Fruit fly (Drosophila melanogaster): ENCODE data around the gene Zasp66.

DNA sequence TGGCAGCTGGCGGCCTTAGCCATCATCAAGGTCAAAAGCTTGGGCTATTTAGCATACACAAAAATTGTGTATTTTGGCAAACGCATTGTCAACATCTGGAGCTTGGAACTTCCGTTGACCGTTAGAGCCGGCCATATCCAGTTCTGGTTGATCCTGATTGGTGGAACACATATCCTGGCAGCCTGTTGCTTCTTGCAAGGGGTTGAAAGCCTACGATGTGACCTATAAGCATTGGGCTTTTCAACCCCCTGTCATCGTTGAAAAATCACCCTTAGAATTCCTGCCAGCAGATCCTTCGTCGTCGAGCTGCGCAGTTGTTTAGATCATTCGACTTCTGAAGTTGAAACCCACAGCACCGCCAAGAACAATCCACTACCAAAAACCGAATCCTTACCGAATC is 22.6 kb downstream of the Zasp66 start, which contains the start of the genes CG13305 and Pex7:
- TF ChIP-seq CG5204 (GFP tag; optimal IDR thresholded peaks at IDR 0.05) (no peak), pad (GFP tag; optimal IDR thresholded peaks at IDR 0.05) (no peak), CG33017 (tag; optimal IDR thresholded peaks at IDR 0.05) (no peak), toe (GFP tag; optimal IDR thresholded peaks at IDR 0.05) (no peak), CG7101 (tag; optimal IDR thresholded peaks at IDR 0.05) (no peak)
